Worm (Caenorhabditis elegans): ENCODE results near the gene nas-19.

DNA sequence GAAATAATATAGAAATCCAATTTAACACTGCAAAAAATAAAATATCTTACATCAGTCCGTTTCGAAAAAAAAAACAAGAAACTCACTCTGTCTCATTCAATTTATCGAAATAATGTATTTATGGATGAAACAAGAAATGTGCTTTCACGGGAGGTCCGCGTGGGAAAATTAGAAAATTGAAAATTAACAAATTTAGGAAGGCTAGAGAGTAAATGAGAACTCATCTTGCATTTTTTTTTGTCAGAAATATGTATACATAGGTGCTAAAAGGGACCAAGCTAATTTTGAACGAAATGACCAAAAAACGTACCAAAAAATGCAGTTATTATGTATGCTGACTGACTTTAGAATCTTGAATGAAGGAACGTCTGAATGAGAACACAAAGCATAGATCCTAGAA lies 22.1 kb upstream of the nas-19 start, which contains the start of gene T26H10.2:
- TF ChIP-seq ztf-23 (GFP tag; IDR thresholded peaks at IDR 0.05) (no peak), tab-1 (GFP tag; IDR thresholded peaks at IDR 0.05) (no peak), ref-1 (GFP tag; conservative IDR thresholded peaks at IDR 0.05) (no peak), cog-1 (tag; optimal IDR thresholded peaks at IDR 0.05) (no peak), flt-1 (GFP tag; IDR thresholded peaks at IDR 0.05) (no peak), med-1 (GFP tag; optimal IDR thresholded peaks at IDR 0.05; ENCODE audit: insufficient read depth) (no peak), T22C8.4 (GFP tag; IDR thresholded peaks at IDR 0.05) (no peak), ztf-29 (GFP tag; IDR thresholded peaks at IDR 0.05) (no peak)

Measured in whole organism, midembryonic.